Worm (Caenorhabditis elegans) whole organism, young adult: ENCODE measurements around the gene kin-36.

Experiments
- B0261.1 ChIP-seq: sonication (generic microtip); optimal IDR thresholded peaks from 2 replicates; lab custom pipeline; 2016; ENCODE audit warnings: mild to moderate bottlenecking, missing genetic modification characterization, moderate library complexity, missing compliant biosample characterization
- B0336.3 ChIP-seq: fragments of 200-800 bp; sonication (Bioruptor generic); IDR thresholded peaks from 2 replicates; pipeline ENCODE4 v1.3.6; 2022; ENCODE audit warnings: missing genetic modification characterization, missing compliant biosample characterization
- C17E4.6 ChIP-seq: fragments of 200-800 bp; sonication (Bioruptor generic); IDR thresholded peaks from 2 replicates; pipeline ENCODE4 v1.3.6; 2022; ENCODE audit warnings: missing genetic modification reagents, missing genetic modification characterization, missing compliant biosample characterization
- F23B12.7 ChIP-seq: sonication (generic microtip); optimal IDR thresholded peaks from 2 replicates; lab custom pipeline; 2017; ENCODE audit warnings: missing genetic modification characterization, mild to moderate bottlenecking, missing compliant biosample characterization, antibody characterized with exemption, moderate library complexity; ENCODE audit not compliant: insufficient read depth
- F49E8.2 ChIP-seq: sonication (generic microtip); optimal IDR thresholded peaks from 3 replicates; lab custom pipeline; 2017; ENCODE audit warnings: missing genetic modification characterization, mild to moderate bottlenecking, missing compliant biosample characterization, antibody characterized with exemption, moderate library complexity; ENCODE audit not compliant: insufficient read depth
- F52B5.7 ChIP-seq: sonication (generic microtip); optimal IDR thresholded peaks from 2 replicates; lab custom pipeline; 2016; ENCODE audit warnings: mild to moderate bottlenecking, missing genetic modification characterization, missing compliant biosample characterization
- F57A8.1 ChIP-seq: fragments of 200-800 bp; sonication (Bioruptor generic); optimal IDR thresholded peaks from 2 replicates; lab custom pipeline; 2018; ENCODE audit warnings: mild to moderate bottlenecking, missing genetic modification characterization, moderate library complexity, missing compliant biosample characterization
- K11D2.4 ChIP-seq: fragments of 200-800 bp; sonication (Bioruptor generic); IDR thresholded peaks from 2 replicates; pipeline ENCODE4 v1.3.6; 2022; ENCODE audit warnings: missing genetic modification reagents, missing genetic modification characterization, missing compliant biosample characterization
- T07F8.4 ChIP-seq: sonication (generic microtip); optimal IDR thresholded peaks from 2 replicates; lab custom pipeline; 2016; ENCODE audit warnings: mild to moderate bottlenecking, missing genetic modification characterization, moderate library complexity, missing compliant biosample characterization
- T26A5.8 ChIP-seq: sonication (generic microtip); optimal IDR thresholded peaks from 2 replicates; lab custom pipeline; 2016; ENCODE audit warnings: missing genetic modification characterization, missing compliant biosample characterization
- Y53F4B.3 ChIP-seq: fragments of 200-800 bp; sonication (Bioruptor generic); IDR thresholded peaks from 2 replicates; pipeline ENCODE4 v1.3.6; 2022; ENCODE audit warnings: missing genetic modification reagents, missing genetic modification characterization, missing compliant biosample characterization
- Y67H2A.10 ChIP-seq: fragments of 200-800 bp; sonication (Bioruptor generic); conservative IDR thresholded peaks from 2 replicates; pipeline ENCODE4 v1.3.6; 2022; ENCODE audit warnings: missing genetic modification reagents, missing genetic modification characterization, missing compliant biosample characterization
- Y95B8A.8 ChIP-seq: fragments of 200-800 bp; sonication (Bioruptor generic); IDR thresholded peaks from 2 replicates; pipeline ENCODE4 v1.3.6; 2022; ENCODE audit warnings: missing genetic modification reagents, missing genetic modification characterization, missing compliant biosample characterization
- akir-1 ChIP-seq: fragments of 200-800 bp; sonication (Bioruptor generic); optimal IDR thresholded peaks from 2 replicates; lab custom pipeline; 2018; ENCODE audit warnings: mild to moderate bottlenecking, missing genetic modification characterization, moderate library complexity, missing compliant biosample characterization
- aptf-2 ChIP-seq: fragments of 200-800 bp; sonication (Bioruptor generic); conservative IDR thresholded peaks from 2 replicates; pipeline ENCODE4 v1.3.6; 2022; ENCODE audit warnings: missing genetic modification reagents, missing genetic modification characterization, missing compliant biosample characterization
- atf-7 ChIP-seq: sonication (generic microtip); optimal IDR thresholded peaks from 2 replicates; lab custom pipeline; 2017; ENCODE audit warnings: mild to moderate bottlenecking, missing genetic modification characterization, missing compliant biosample characterization
- attf-3 ChIP-seq: fragments of 200-800 bp; sonication (Bioruptor generic); conservative IDR thresholded peaks from 2 replicates; pipeline ENCODE4 v1.3.6; 2022; ENCODE audit warnings: missing genetic modification reagents, missing genetic modification characterization, missing compliant biosample characterization
- attf-5 ChIP-seq: fragments of 200-800 bp; sonication (Bioruptor generic); optimal IDR thresholded peaks from 2 replicates; lab custom pipeline; 2018; ENCODE audit warnings: mild to moderate bottlenecking, missing genetic modification characterization, missing compliant biosample characterization
- attf-6 ChIP-seq: fragments of 200-800 bp; sonication (Bioruptor generic); IDR thresholded peaks from 2 replicates; pipeline ENCODE4 v1.3.6; 2022; ENCODE audit warnings: missing genetic modification reagents, missing genetic modification characterization, missing compliant biosample characterization
- bed-2 ChIP-seq: fragments of 200-800 bp; sonication (Bioruptor generic); IDR thresholded peaks from 2 replicates; pipeline ENCODE4 v1.3.6; 2022; ENCODE audit warnings: missing genetic modification reagents, missing genetic modification characterization, missing compliant biosample characterization
- cebp-2 ChIP-seq: fragments of 200-800 bp; sonication (Bioruptor generic); IDR thresholded peaks from 2 replicates; pipeline ENCODE4 v1.3.6; 2022; ENCODE audit warnings: missing genetic modification characterization, missing compliant biosample characterization
- ceh-27 ChIP-seq: fragments of 200-800 bp; sonication (Bioruptor generic); optimal IDR thresholded peaks from 2 replicates; lab custom pipeline; 2018; ENCODE audit warnings: mild to moderate bottlenecking, missing genetic modification characterization, moderate library complexity, missing compliant biosample characterization
- die-1 ChIP-seq: sonication (generic microtip); optimal IDR thresholded peaks from 2 replicates; lab custom pipeline; 2016; ENCODE audit warnings: missing genotype, mild to moderate bottlenecking, missing genetic modification characterization, missing compliant biosample characterization
- egl-44 ChIP-seq: fragments of 200-800 bp; sonication (Bioruptor generic); IDR thresholded peaks from 2 replicates; pipeline ENCODE4 v1.3.6; 2022; ENCODE audit warnings: missing genetic modification reagents, missing genetic modification characterization, missing compliant biosample characterization
- ekl-4 ChIP-seq: fragments of 200-800 bp; sonication (Bioruptor generic); IDR thresholded peaks from 2 replicates; pipeline ENCODE4 v1.3.6; 2022; ENCODE audit warnings: missing genetic modification reagents, missing genetic modification characterization, missing compliant biosample characterization
- ets-4 ChIP-seq: fragments of 200-800 bp; sonication (Bioruptor generic); optimal IDR thresholded peaks from 2 replicates; lab custom pipeline; 2018; ENCODE audit warnings: mild to moderate bottlenecking, missing genetic modification characterization, missing compliant biosample characterization
- him-1 ChIP-seq: sonication (generic microtip); optimal IDR thresholded peaks from 2 replicates; lab custom pipeline; 2016; ENCODE audit warnings: missing genotype, missing genetic modification reagents, missing genetic modification characterization, missing compliant biosample characterization
- hmg-1.2 ChIP-seq: fragments of 200-800 bp; sonication (Bioruptor generic); IDR thresholded peaks from 2 replicates; pipeline ENCODE4 v1.3.6; 2022; ENCODE audit warnings: missing genetic modification reagents, missing genetic modification characterization, missing compliant biosample characterization
- hrde-1 ChIP-seq: sonication (generic microtip); optimal IDR thresholded peaks from 2 replicates; lab custom pipeline; 2016; ENCODE audit warnings: missing genetic modification characterization, mild to moderate bottlenecking, missing compliant biosample characterization, moderate library complexity, missing genotype, missing genetic modification reagents, borderline replicate concordance
- lin-54 ChIP-seq: fragments of 200-800 bp; sonication (Bioruptor generic); optimal IDR thresholded peaks from 2 replicates; lab custom pipeline; 2018; ENCODE audit warnings: mild to moderate bottlenecking, missing genetic modification characterization, missing compliant biosample characterization
- lsl-1 ChIP-seq: fragments of 200-800 bp; sonication (Bioruptor generic); optimal IDR thresholded peaks from 2 replicates; lab custom pipeline; 2018; ENCODE audit warnings: mild to moderate bottlenecking, missing genetic modification characterization, moderate library complexity, missing compliant biosample characterization
- madf-8 ChIP-seq: fragments of 200-800 bp; sonication (Bioruptor generic); conservative IDR thresholded peaks from 2 replicates; pipeline ENCODE4 v1.3.6; 2022; ENCODE audit warnings: missing genetic modification reagents, missing genetic modification characterization, missing compliant biosample characterization
- mel-28 ChIP-seq: sonication (generic microtip); optimal IDR thresholded peaks from 2 replicates; lab custom pipeline; 2016; ENCODE audit warnings: borderline replicate concordance, mild to moderate bottlenecking, missing genetic modification characterization, missing compliant biosample characterization
- nhr-120 ChIP-seq: fragments of 200-800 bp; sonication (Bioruptor generic); IDR thresholded peaks from 2 replicates; pipeline ENCODE4 v1.3.6; 2022; ENCODE audit warnings: missing genetic modification characterization, missing compliant biosample characterization
- nhr-179 ChIP-seq: sonication (generic microtip); optimal IDR thresholded peaks from 2 replicates; lab custom pipeline; 2016; ENCODE audit warnings: mild to moderate bottlenecking, missing genetic modification characterization, missing compliant biosample characterization
- rcor-1 ChIP-seq: fragments of 200-800 bp; sonication (Bioruptor generic); IDR thresholded peaks from 2 replicates; pipeline ENCODE4 v1.3.6; 2022; ENCODE audit warnings: missing genetic modification reagents, missing genetic modification characterization, missing compliant biosample characterization
- rec-8 ChIP-seq, 2 experiments: sonication (generic microtip); optimal IDR thresholded peaks; 2 replicates each; lab custom pipeline; 2016; ENCODE audit warnings: mild to moderate bottlenecking in 2 of 2, missing genetic modification characterization in 2 of 2, missing genetic modification reagents in 2 of 2, missing genotype in 2 of 2, missing biosample characterization in 1 of 2, missing compliant biosample characterization in 1 of 2, moderate library complexity in 1 of 2
- repo-1 ChIP-seq: sonication (generic microtip); optimal IDR thresholded peaks from 2 replicates; lab custom pipeline; 2017; ENCODE audit warnings: mild to moderate bottlenecking, missing genetic modification characterization, missing compliant biosample characterization
- sea-2 ChIP-seq: fragments of 200-800 bp; sonication (Bioruptor generic); IDR thresholded peaks from 2 replicates; pipeline ENCODE4 v1.3.6; 2022; ENCODE audit warnings: missing genetic modification characterization, missing compliant biosample characterization
- snpc-1.1 ChIP-seq: sonication (generic microtip); optimal IDR thresholded peaks from 2 replicates; lab custom pipeline; 2017; ENCODE audit warnings: missing genetic modification characterization, mild to moderate bottlenecking, missing compliant biosample characterization, antibody characterized with exemption, moderate library complexity, missing genotype, missing genetic modification reagents; ENCODE audit not compliant: insufficient read depth
- snpc-1.3 ChIP-seq: sonication (generic microtip); optimal IDR thresholded peaks from 2 replicates; lab custom pipeline; 2017; ENCODE audit warnings: missing genetic modification characterization, mild to moderate bottlenecking, missing compliant biosample characterization, antibody characterized with exemption, moderate library complexity, missing genotype, missing genetic modification reagents; ENCODE audit not compliant: insufficient read depth
- tbp1 ChIP-seq: fragments of 200-800 bp; sonication (Bioruptor generic); optimal IDR thresholded peaks from 2 replicates; lab custom pipeline; 2018; ENCODE audit warnings: mild to moderate bottlenecking, missing genetic modification characterization, missing compliant biosample characterization
- tbx-9 ChIP-seq: sonication (generic microtip); optimal IDR thresholded peaks from 2 replicates; lab custom pipeline; 2016; ENCODE audit warnings: borderline replicate concordance, missing genetic modification characterization, inconsistent platforms, missing compliant biosample characterization
- tlf-1 ChIP-seq: fragments of 200-800 bp; sonication (Bioruptor generic); optimal IDR thresholded peaks from 2 replicates; lab custom pipeline; 2018; ENCODE audit warnings: mild to moderate bottlenecking, missing genetic modification characterization, missing compliant biosample characterization
- unc-130 ChIP-seq: sonication (generic microtip); optimal IDR thresholded peaks from 2 replicates; lab custom pipeline; 2016; ENCODE audit warnings: missing genetic modification reagents, missing genetic modification characterization, missing compliant biosample characterization
- ztf-22 ChIP-seq: fragments of 200-800 bp; sonication (Bioruptor generic); optimal IDR thresholded peaks from 2 replicates; lab custom pipeline; 2018; ENCODE audit warnings: mild to moderate bottlenecking, missing genetic modification characterization, moderate library complexity, missing compliant biosample characterization
- ztf-25 ChIP-seq: fragments of 200-800 bp; sonication (Bioruptor generic); IDR thresholded peaks from 2 replicates; pipeline ENCODE4 v1.3.6; 2022; ENCODE audit warnings: missing genetic modification reagents, missing genetic modification characterization, missing compliant biosample characterization

Gene kin-36

ce11 chrIV:4650624-4651094 lies 28.2 kb upstream of the kin-36 start, which contains the start of gene ubc-9 (continued):
- no peak for TF ChIP-seq K11D2.4 (GFP tag; lab: Robert Waterston, UW)
- peak; percentile 93 for TF ChIP-seq tlf-1 (GFP tag; lab: Kevin White, UChicago)
- TF ChIP-seq F23B12.7: peak; percentile 50
- TF ChIP-seq lsl-1 (GFP tag; lab: Kevin White, UChicago): peak; percentile 82
- no peak for TF ChIP-seq F52B5.7
- peak; percentile 92 for TF ChIP-seq attf-5 (GFP tag; lab: Kevin White, UChicago)
- TF ChIP-seq rec-8 (tag; optimal IDR thresholded peaks at IDR 0.05; lab: Kevin White, UChicago): no peak
- TF ChIP-seq atf-7 (tag; lab: Kevin White, UChicago): peak; percentile 4
- TF ChIP-seq die-1 (tag; lab: Kevin White, UChicago): peak; percentile 1
- no peak for TF ChIP-seq nhr-120 (GFP tag; lab: Robert Waterston, UW)
- TF ChIP-seq cebp-2 (GFP tag; lab: Robert Waterston, UW): no peak
- TF ChIP-seq rcor-1: peak; percentile 86
- no peak for TF ChIP-seq Y53F4B.3 (GFP tag; lab: Robert Waterston, UW)
- no peak for TF ChIP-seq ztf-25 (GFP tag; lab: Robert Waterston, UW)
- peak; percentile 58 for TF ChIP-seq snpc-1.3
- no peak for TF ChIP-seq snpc-1.1 (tag; lab: Kevin White, UChicago)
- TF ChIP-seq bed-2 (GFP tag; lab: Robert Waterston, UW): no peak
- peak; percentile 58 for TF ChIP-seq unc-130
- TF ChIP-seq him-1 (tag; lab: Kevin White, UChicago): peak; percentile 18
- TF ChIP-seq egl-44 (GFP tag; lab: Robert Waterston, UW): no peak
- peak; percentile 66 for TF ChIP-seq tbp1 (GFP tag; lab: Kevin White, UChicago)
- TF ChIP-seq ekl-4: peak; percentile 89
- TF ChIP-seq lin-54 (GFP tag; lab: Kevin White, UChicago): peak; percentile 91
- TF ChIP-seq repo-1 (tag; lab: Kevin White, UChicago): peak; percentile 3
- peak; percentile 17 for TF ChIP-seq ceh-27
- peak; percentile 67 for TF ChIP-seq hmg-1.2
- TF ChIP-seq T26A5.8 (tag; lab: Kevin White, UChicago): no peak
- TF ChIP-seq akir-1 (GFP tag; lab: Kevin White, UChicago): no peak
- no peak for TF ChIP-seq ztf-22 (GFP tag; lab: Kevin White, UChicago)
- no peak for TF ChIP-seq nhr-179 (tag; lab: Kevin White, UChicago)
- peak; percentile 90 for TF ChIP-seq madf-8 (GFP tag; lab: Robert Waterston, UW)
- no peak for TF ChIP-seq ets-4 (GFP tag; lab: Kevin White, UChicago)
- TF ChIP-seq T07F8.4 (tag; lab: Kevin White, UChicago): no peak
- no peak for TF ChIP-seq tbx-9 (tag; lab: Kevin White, UChicago)
- no peak for TF ChIP-seq F57A8.1 (GFP tag; lab: Kevin White, UChicago)
- TF ChIP-seq aptf-2 (GFP tag; lab: Robert Waterston, UW): no peak
- peak; percentile 53; the same call in 1 of the 2 replicates for TF ChIP-seq attf-6 (GFP tag; lab: Robert Waterston, UW)
- no peak for TF ChIP-seq B0261.1
- no peak for TF ChIP-seq mel-28 (tag; lab: Kevin White, UChicago)
- peak; percentile 58; the same call in 1 of the 2 replicates for TF ChIP-seq Y95B8A.8 (GFP tag; lab: Robert Waterston, UW)
- peak; percentile 30 for TF ChIP-seq hrde-1 (tag; lab: Kevin White, UChicago)
- peak; percentile 52 for TF ChIP-seq F49E8.2 (tag; lab: Kevin White, UChicago)
- TF ChIP-seq C17E4.6 (GFP tag; lab: Robert Waterston, UW): peak; percentile 83; the same call in 1 of the 2 replicates
- peak; percentile 70 for TF ChIP-seq Y67H2A.10 (GFP tag; lab: Robert Waterston, UW)
- no peak for TF ChIP-seq sea-2 (GFP tag; lab: Robert Waterston, UW)
- no peak for TF ChIP-seq attf-3 (GFP tag; lab: Robert Waterston, UW)
- peak; percentile 81 for TF ChIP-seq B0336.3 (GFP tag; lab: Robert Waterston, UW)
